Worm (Caenorhabditis elegans) whole organism, L2 larva: ENCODE data around the gene C06B3.1.

Source experiments
- unc-39 ChIP-seq: fragments of 150-350 bp; optimal IDR thresholded peaks from 2 replicates; lab custom pipeline; 2014; ENCODE audit warnings: missing biosample characterization, missing genetic modification characterization
- zag-1 ChIP-seq: fragments of 150-350 bp; optimal IDR thresholded peaks from 2 replicates; lab custom pipeline; 2014; ENCODE audit warnings: missing biosample characterization, missing genetic modification characterization

DNA sequence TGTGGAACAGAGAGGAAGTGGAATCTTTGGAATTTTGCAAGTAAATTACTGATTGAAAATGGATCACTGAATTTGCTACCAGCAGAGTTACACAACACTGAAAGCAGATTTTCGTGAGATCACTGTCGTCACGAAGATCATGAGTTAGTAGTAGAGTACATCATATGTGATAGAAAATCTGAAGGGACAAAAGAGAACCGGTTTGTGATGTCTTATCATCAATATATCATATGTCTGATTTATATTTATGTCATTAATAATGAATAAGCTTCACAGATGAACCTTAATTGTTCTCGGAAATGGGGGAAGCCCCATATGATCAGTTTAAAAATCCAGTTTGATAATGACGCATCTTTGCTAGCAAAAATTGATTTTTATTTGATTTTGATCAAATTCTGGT lies 33.5 kb downstream of the C06B3.1 start:
- TF ChIP-seq zag-1 (tag; lab: Kevin White, UChicago) (no peak), unc-39 (no peak)
